Worm (Caenorhabditis elegans) whole organism, L4/young adult: ENCODE measurements around the gene npp-27.

Source experiments
- dao-5 ChIP-seq: sonication (generic microtip); optimal IDR thresholded peaks from 2 replicates; lab custom pipeline; 2016; ENCODE audit warnings: missing genotype, missing genetic modification characterization, moderate library complexity, missing compliant biosample characterization
- him-1 ChIP-seq: sonication (generic microtip); optimal IDR thresholded peaks from 2 replicates; lab custom pipeline; 2016; ENCODE audit warnings: missing genotype, missing genetic modification reagents, missing genetic modification characterization, missing compliant biosample characterization

DNA sequence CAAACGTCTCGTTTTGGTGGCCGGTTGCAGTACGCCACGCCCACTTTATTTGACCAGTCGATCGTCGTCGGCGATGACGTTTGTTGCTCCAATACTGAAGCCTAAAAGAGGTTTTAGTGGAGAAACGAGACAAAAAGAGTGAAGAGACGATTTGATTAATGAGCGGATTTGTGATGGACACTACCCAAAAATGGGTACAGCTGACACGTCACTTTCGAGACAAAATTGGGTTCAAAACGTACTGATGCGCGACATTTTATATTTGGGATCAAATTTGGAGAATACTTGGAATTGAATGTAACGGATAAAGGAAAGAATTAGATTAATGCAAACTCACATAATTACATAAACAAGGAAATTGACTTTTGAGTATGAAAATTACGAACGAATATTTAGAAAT lies 12.6 kb downstream of the npp-27 start, which contains the start of gene ilys-4:
- TF ChIP-seq dao-5 (tag; lab: Kevin White, UChicago) (no peak), him-1 (tag; lab: Kevin White, UChicago) (no peak)
